Fruit fly (Drosophila melanogaster) whole organism, embryonic: ENCODE results near the gene cu.

ENCODE experiments used
- BEAF-32 ChIP-seq: fragments of 200-800 bp; sonication (Bioruptor generic); optimal IDR thresholded peaks from 3 replicates; lab custom pipeline; 2017; ENCODE audit warnings: missing biosample characterization, missing genetic modification characterization, mild to moderate bottlenecking, moderate library complexity, missing genetic modification reagents
- CG10209 ChIP-seq: fragments of 200-800 bp; sonication (Bioruptor generic); optimal IDR thresholded peaks from 3 replicates; lab custom pipeline; 2017; ENCODE audit warnings: missing biosample characterization, mild to moderate bottlenecking, missing genetic modification characterization, missing genetic modification reagents
- CG11085 ChIP-seq: fragments of 200-800 bp; sonication (Bioruptor generic); IDR thresholded peaks from 2 replicates; pipeline ENCODE4 v1.3.6; 2022; ENCODE audit warnings: missing biosample characterization, missing genetic modification characterization
- CG11723 ChIP-seq: fragments of 200-800 bp; sonication (Bioruptor generic); optimal IDR thresholded peaks from 2 replicates; lab custom pipeline; 2017; ENCODE audit warnings: missing biosample characterization, mild to moderate bottlenecking, missing genetic modification characterization
- CG12071 ChIP-seq: fragments of 200-800 bp; sonication (Bioruptor generic); optimal IDR thresholded peaks from 3 replicates; lab custom pipeline; 2018; ENCODE audit warnings: missing biosample characterization, mild to moderate bottlenecking, missing genetic modification characterization
- CG14860 ChIP-seq: fragments of 200-800 bp; sonication (Bioruptor generic); IDR thresholded peaks from 3 replicates; pipeline ENCODE4 v1.3.6; 2022; ENCODE audit warnings: missing biosample characterization, missing genetic modification characterization; ENCODE audit not compliant: partially characterized antibody
- CG15011 ChIP-seq: fragments of 200-800 bp; sonication (Bioruptor generic); optimal IDR thresholded peaks from 3 replicates; lab custom pipeline; 2018; ENCODE audit warnings: missing biosample characterization, mild to moderate bottlenecking, missing genetic modification characterization
- CG15601 ChIP-seq: fragments of 200-800 bp; sonication (Bioruptor generic); optimal IDR thresholded peaks from 3 replicates; lab custom pipeline; 2019; ENCODE audit warnings: missing biosample characterization, mild to moderate bottlenecking, missing genetic modification characterization, moderate library complexity
- CG17361 ChIP-seq: fragments of 200-800 bp; sonication (Bioruptor generic); IDR thresholded peaks from 3 replicates; pipeline ENCODE4 v1.3.6; 2022; ENCODE audit warnings: missing biosample characterization, missing genetic modification characterization
- CG31365 ChIP-seq: fragments of 200-800 bp; sonication (Bioruptor generic); optimal IDR thresholded peaks from 2 replicates; lab custom pipeline; 2018; ENCODE audit warnings: missing biosample characterization, mild to moderate bottlenecking, missing genetic modification characterization
- CG31441 ChIP-seq: fragments of 200-800 bp; sonication (Bioruptor generic); IDR thresholded peaks from 2 replicates; pipeline ENCODE4 v1.3.6; 2022; ENCODE audit warnings: missing biosample characterization, missing genetic modification characterization
- CG32767 ChIP-seq: fragments of 200-800 bp; sonication (Bioruptor generic); IDR thresholded peaks from 2 replicates; pipeline ENCODE4 v1.3.6; 2022; ENCODE audit warnings: missing biosample characterization, missing genetic modification characterization
- CG4404 ChIP-seq: fragments of 200-800 bp; sonication (Bioruptor generic); IDR thresholded peaks from 2 replicates; pipeline ENCODE4 v1.3.6; 2022; ENCODE audit warnings: missing biosample characterization, missing genetic modification characterization
- CG8924 ChIP-seq: fragments of 200-800 bp; optimal IDR thresholded peaks from 3 replicates; lab custom pipeline; 2019; ENCODE audit warnings: missing biosample characterization, mild to moderate bottlenecking, missing genetic modification characterization, moderate library complexity
- CG9437 ChIP-seq: fragments of 200-800 bp; sonication (Bioruptor generic); optimal IDR thresholded peaks from 2 replicates; lab custom pipeline; 2018; ENCODE audit warnings: missing biosample characterization, mild to moderate bottlenecking, missing genetic modification characterization
- CG9876 ChIP-seq: fragments of 200-800 bp; sonication (Bioruptor generic); optimal IDR thresholded peaks from 2 replicates; lab custom pipeline; 2016; ENCODE audit warnings: missing biosample characterization, missing genetic modification characterization
- CG9932 ChIP-seq: fragments of 200-800 bp; sonication (Bioruptor generic); IDR thresholded peaks from 2 replicates; pipeline ENCODE4 v1.3.6; 2022; ENCODE audit warnings: missing biosample characterization, missing genetic modification characterization
- Camta ChIP-seq: fragments of 200-800 bp; sonication (Bioruptor generic); optimal IDR thresholded peaks from 2 replicates; lab custom pipeline; 2016; ENCODE audit warnings: missing biosample characterization, missing genetic modification characterization
- Dbx ChIP-seq: fragments of 200-800 bp; sonication (Bioruptor generic); IDR thresholded peaks from 3 replicates; pipeline ENCODE4 v1.3.6; 2022; ENCODE audit warnings: missing biosample characterization, missing genetic modification characterization
- Dek ChIP-seq: fragments of 200-800 bp; sonication (Bioruptor generic); optimal IDR thresholded peaks from 3 replicates; lab custom pipeline; 2019; ENCODE audit warnings: missing biosample characterization, mild to moderate bottlenecking, missing genetic modification characterization, moderate library complexity
- E2f1 ChIP-seq: fragments of 200-800 bp; sonication (Bioruptor generic); IDR thresholded peaks from 2 replicates; pipeline ENCODE4 v1.3.6; 2022; ENCODE audit warnings: missing biosample characterization, missing genetic modification characterization
- Ets65A ChIP-seq: fragments of 200-800 bp; sonication (Bioruptor generic); peaks from one replicate; lab custom pipeline; 2016; ENCODE audit warnings: missing biosample characterization, missing genetic modification characterization
- Gug ChIP-seq: fragments of 200-800 bp; sonication (Bioruptor generic); IDR thresholded peaks from 4 replicates; pipeline ENCODE4 v1.3.6; 2022; ENCODE audit warnings: missing biosample characterization, missing genetic modification characterization
- Hmr ChIP-seq: fragments of 200-800 bp; sonication (Bioruptor generic); optimal IDR thresholded peaks from 3 replicates; lab custom pipeline; 2017; ENCODE audit warnings: mild to moderate bottlenecking, missing biosample characterization, missing genetic modification reagents, missing genetic modification characterization
- Hmx ChIP-seq: fragments of 200-800 bp; sonication (Bioruptor generic); optimal IDR thresholded peaks from 2 replicates; lab custom pipeline; 2016; ENCODE audit warnings: missing biosample characterization, missing genetic modification characterization
- Lpt ChIP-seq: fragments of >200 bp; optimal IDR thresholded peaks from 2 replicates; lab custom pipeline; 2018; ENCODE audit warnings: missing biosample characterization, missing genetic modification characterization
- Meics ChIP-seq: fragments of 200-800 bp; sonication (Bioruptor generic); optimal IDR thresholded peaks from 2 replicates; lab custom pipeline; 2017; ENCODE audit warnings: missing biosample characterization, mild to moderate bottlenecking, missing genetic modification characterization
- NfI ChIP-seq: fragments of 200-800 bp; sonication (Bioruptor generic); optimal IDR thresholded peaks from 3 replicates; lab custom pipeline; 2018; ENCODE audit warnings: missing biosample characterization, mild to moderate bottlenecking, missing genetic modification characterization, moderate library complexity
- Rfx ChIP-seq: fragments of 200-800 bp; sonication (Bioruptor generic); IDR thresholded peaks from 2 replicates; pipeline ENCODE4 v1.3.6; 2022; ENCODE audit warnings: missing biosample characterization, missing genetic modification characterization
- Side ChIP-seq: fragments of 200-800 bp; sonication (Bioruptor generic); optimal IDR thresholded peaks from 2 replicates; lab custom pipeline; 2016; ENCODE audit warnings: missing biosample characterization, missing genetic modification characterization
- ab ChIP-seq: fragments of 200-800 bp; sonication (Bioruptor generic); optimal IDR thresholded peaks from 2 replicates; lab custom pipeline; 2016; ENCODE audit warnings: missing biosample characterization, missing genetic modification characterization
- bigmax ChIP-seq: fragments of 200-800 bp; sonication (Bioruptor generic); optimal IDR thresholded peaks from 2 replicates; lab custom pipeline; 2018; ENCODE audit warnings: missing biosample characterization, mild to moderate bottlenecking, missing genetic modification characterization
- chif ChIP-seq, 2 experiments: fragments of 200-800 bp; sonication (Bioruptor generic); optimal IDR thresholded peaks; 3 replicates each; lab custom pipeline; 2016; ENCODE audit warnings: missing biosample characterization in 2 of 2, missing genetic modification characterization in 2 of 2
- crp ChIP-seq, 2 experiments: fragments of 200-800 bp; sonication (Bioruptor generic); optimal IDR thresholded peaks; 2 replicates in 1 of 2; 3 replicates in 1 of 2; lab custom pipeline; 2017; ENCODE audit warnings: missing biosample characterization in 2 of 2, missing genetic modification characterization in 2 of 2, mild to moderate bottlenecking in 1 of 2, moderate library complexity in 1 of 2
- cwo ChIP-seq: fragments of 200-800 bp; sonication (Bioruptor generic); optimal IDR thresholded peaks from 3 replicates; lab custom pipeline; 2017; ENCODE audit warnings: missing biosample characterization, missing genetic modification characterization, mild to moderate bottlenecking, moderate library complexity, missing genetic modification reagents
- danr ChIP-seq: fragments of 200-800 bp; sonication (Bioruptor generic); IDR thresholded peaks from 2 replicates; pipeline ENCODE4 v1.3.6; 2022; ENCODE audit warnings: missing biosample characterization, missing genetic modification characterization
- dmrt11E ChIP-seq: fragments of 200-800 bp; sonication (Bioruptor generic); optimal IDR thresholded peaks from 3 replicates; lab custom pipeline; 2018; ENCODE audit warnings: missing biosample characterization, mild to moderate bottlenecking, missing genetic modification characterization, moderate library complexity
- gce ChIP-seq: fragments of 200-800 bp; sonication (Bioruptor generic); IDR thresholded peaks from 3 replicates; pipeline ENCODE4 v1.3.6; 2022; ENCODE audit warnings: missing biosample characterization, missing genetic modification characterization
- ken ChIP-seq: fragments of 200-800 bp; sonication (Bioruptor generic); IDR thresholded peaks from 3 replicates; pipeline ENCODE4 v1.3.6; 2022; ENCODE audit warnings: missing biosample characterization, missing genetic modification characterization
- lmd ChIP-seq: fragments of 200-800 bp; sonication (Bioruptor generic); IDR thresholded peaks from 2 replicates; pipeline ENCODE4 v1.3.6; 2022; ENCODE audit warnings: missing biosample characterization, missing genetic modification characterization
- nmo ChIP-seq: fragments of 200-800 bp; sonication (Bioruptor generic); optimal IDR thresholded peaks from 2 replicates; lab custom pipeline; 2018; ENCODE audit warnings: missing biosample characterization, mild to moderate bottlenecking, missing genetic modification characterization, moderate library complexity
- oc ChIP-seq: fragments of 200-800 bp; sonication (Bioruptor generic); optimal IDR thresholded peaks from 2 replicates; lab custom pipeline; 2018; ENCODE audit warnings: missing biosample characterization, mild to moderate bottlenecking, missing genetic modification characterization, moderate library complexity
- pan ChIP-seq, 4 experiments: fragments of >200 bp in 3 of 4; fragments of 200-800 bp in 1 of 4; sonication (Bioruptor generic) in 1 of 4; optimal IDR thresholded peaks in 3 of 4; IDR thresholded peaks in 1 of 4; 2 replicates each; pipeline versions ENCODE4 v1.3.6 to Lab custom; 2017 to 2022; ENCODE audit warnings: missing biosample characterization in 2 of 4, missing genetic modification characterization in 2 of 4, mixed read lengths in 1 of 4
- pita ChIP-seq: fragments of 200-800 bp; sonication (Bioruptor generic); optimal IDR thresholded peaks from 2 replicates; lab custom pipeline; 2017; ENCODE audit warnings: missing biosample characterization, mild to moderate bottlenecking, missing genetic modification characterization
- seq ChIP-seq: fragments of 200-800 bp; sonication (Bioruptor generic); IDR thresholded peaks from 2 replicates; pipeline ENCODE4 v1.3.6; 2022; ENCODE audit warnings: missing biosample characterization, missing genetic modification characterization
- slbo ChIP-seq: fragments of 200-800 bp; sonication (Bioruptor generic); IDR thresholded peaks from 2 replicates; pipeline ENCODE4 v1.3.6; 2022; ENCODE audit warnings: missing biosample characterization, missing genetic modification characterization
- ssp ChIP-seq: fragments of 200-800 bp; sonication (Bioruptor generic); IDR thresholded peaks from 2 replicates; pipeline ENCODE4 v1.3.6; 2022; ENCODE audit warnings: missing biosample characterization, missing genetic modification characterization
- stwl ChIP-seq: fragments of 200-800 bp; sonication (Bioruptor generic); optimal IDR thresholded peaks from 3 replicates; lab custom pipeline; 2018; ENCODE audit warnings: missing biosample characterization, mild to moderate bottlenecking, missing genetic modification characterization, moderate library complexity
- tap ChIP-seq: fragments of 200-800 bp; optimal IDR thresholded peaks from 3 replicates; lab custom pipeline; 2019; ENCODE audit warnings: missing biosample characterization, mild to moderate bottlenecking, missing genetic modification characterization, moderate library complexity

cu gene

dm6 chr3R:11216156-11216630 is 18.8 kb downstream of the cu start, which contains the start of the genes RpS25 and CG4820 (continued):
- peak; percentile 88 for TF ChIP-seq CG17361 (GFP tag; lab: Robert Waterston, UW)
- TF ChIP-seq Lpt (GFP tag; lab: Kevin White, UChicago) = no peak
- TF ChIP-seq CG14860 (GFP tag; lab: Robert Waterston, UW) = peak; percentile 77
- TF ChIP-seq CG10209 = peak; percentile 93
- peak; percentile 97 for TF ChIP-seq Hmr (GFP tag; lab: Kevin White, UChicago)
- TF ChIP-seq lmd (GFP tag; lab: Robert Waterston, UW) = peak; percentile 72
- peak; percentile 88 for TF ChIP-seq CG11723 (GFP tag; lab: Kevin White, UChicago)
- peak; percentile 82 for TF ChIP-seq CG11085 (GFP tag; lab: Robert Waterston, UW)
- TF ChIP-seq danr (GFP tag; lab: Robert Waterston, UW) = peak; percentile 58; the same call in 1 of the 2 replicates
- TF ChIP-seq CG8924 (tag; lab: Kevin White, UChicago) = peak; percentile 87
- no peak for TF ChIP-seq ab (GFP tag; lab: Kevin White, UChicago)
- TF ChIP-seq CG15601 (tag; lab: Kevin White, UChicago) = peak; percentile 93
- peak; percentile 74 for TF ChIP-seq CG9932 (GFP tag; lab: Robert Waterston, UW)
- TF ChIP-seq BEAF-32 (GFP tag; lab: Kevin White, UChicago) = peak; percentile 96
- peak; percentile 75 to 92 for TF ChIP-seq chif (GFP tag; optimal IDR thresholded peaks at IDR 0.05; lab: Kevin White, UChicago)
- TF ChIP-seq CG4404 (GFP tag; lab: Robert Waterston, UW) = peak; percentile 35; the same call in 1 of the 2 replicates
- TF ChIP-seq seq (GFP tag; lab: Robert Waterston, UW) = peak; percentile 77; the same call in 1 of the 2 replicates
- peak; percentile 89 for TF ChIP-seq CG31441 (GFP tag; lab: Robert Waterston, UW)
- peak; percentile 93 for TF ChIP-seq Rfx (GFP tag; lab: Robert Waterston, UW)
- peak; percentile 78 for TF ChIP-seq ken (GFP tag; lab: Robert Waterston, UW)
- peak; percentile 63 for TF ChIP-seq oc (tag; lab: Kevin White, UChicago)
- TF ChIP-seq pan (optimal IDR thresholded peaks at IDR 0.05; lab: Kevin White, UChicago) = no peak
- TF ChIP-seq pan (GFP tag; optimal IDR thresholded peaks at IDR 0.05 in 1 of 2, IDR thresholded peaks at IDR 0.05 in 1 of 2) = peak in 1 of 2 experiments; percentile 89
- TF ChIP-seq pita (GFP tag; lab: Kevin White, UChicago) = no peak
- TF ChIP-seq nmo (GFP tag; lab: Kevin White, UChicago) = peak; percentile 93
- peak; percentile 73 for TF ChIP-seq cwo
- TF ChIP-seq Meics (GFP tag; lab: Kevin White, UChicago) = peak; percentile 96
- TF ChIP-seq Camta (GFP tag; lab: Kevin White, UChicago) = peak; percentile 94
- TF ChIP-seq tap (tag; lab: Kevin White, UChicago) = peak; percentile 77
- peak; percentile 96 for TF ChIP-seq NfI
- TF ChIP-seq dmrt11E (tag; lab: Kevin White, UChicago) = peak; percentile 85
- TF ChIP-seq Gug (GFP tag; lab: Robert Waterston, UW) = peak; percentile 38; the same call in 2 of the 4 replicates
- TF ChIP-seq CG31365 (tag; lab: Kevin White, UChicago) = peak; percentile 86
- TF ChIP-seq CG9876 = peak; percentile 92
- TF ChIP-seq Side (GFP tag; lab: Kevin White, UChicago) = peak; percentile 94
- peak; percentile 66; the same call in 1 of the 2 replicates for TF ChIP-seq CG32767 (GFP tag; lab: Robert Waterston, UW)
- TF ChIP-seq CG12071 = peak; percentile 94
- peak; percentile 88 for TF ChIP-seq stwl (tag; lab: Kevin White, UChicago)
- TF ChIP-seq crp (GFP tag; optimal IDR thresholded peaks at IDR 0.05; lab: Kevin White, UChicago) = peak in 1 of 2 experiments; percentile 66
- TF ChIP-seq Dbx (GFP tag; lab: Robert Waterston, UW) = peak; percentile 92
- TF ChIP-seq Hmx (GFP tag; lab: Kevin White, UChicago) = peak; percentile 25
- TF ChIP-seq Ets65A = peak; percentile 99
- peak; percentile 82 for TF ChIP-seq CG9437 (GFP tag; lab: Kevin White, UChicago)
- peak; percentile 92 for TF ChIP-seq bigmax (GFP tag; lab: Kevin White, UChicago)
- peak; percentile 78 for TF ChIP-seq E2f1 (GFP tag; lab: Robert Waterston, UW)
- TF ChIP-seq gce (GFP tag; lab: Robert Waterston, UW) = peak; percentile 86; the same call in 2 of the 3 replicates
- peak; percentile 72 for TF ChIP-seq ssp (GFP tag; lab: Robert Waterston, UW)
- TF ChIP-seq Dek (tag; lab: Kevin White, UChicago) = peak; percentile 71
- TF ChIP-seq CG15011 (GFP tag; lab: Kevin White, UChicago) = peak; percentile 91
- TF ChIP-seq slbo = peak; percentile 86
